Fruit fly (Drosophila melanogaster) Kc167 (cell line): ENCODE measurements around the gene CG43135.

ENCODE experiments used
- Myc ChIP-seq: fragments of >200 bp; optimal IDR thresholded peaks from 2 replicates; lab custom pipeline; 2017; ENCODE audit warnings: missing external identifiers
- Sin3A ChIP-seq: fragments of >200 bp; optimal IDR thresholded peaks from 2 replicates; lab custom pipeline; 2018; ENCODE audit warnings: missing external identifiers
- insv ChIP-seq: fragments of >200 bp; optimal IDR thresholded peaks from 3 replicates; lab custom pipeline; 2018; ENCODE audit warnings: missing external identifiers
- ttk ChIP-seq: sonication (Bioruptor generic); optimal IDR thresholded peaks from 2 replicates; lab custom pipeline; 2017; ENCODE audit warnings: missing external identifiers

- no peak for TF ChIP-seq Myc (lab: Kevin White, UChicago)
- no peak for TF ChIP-seq insv
- no peak for TF ChIP-seq ttk
- no peak for TF ChIP-seq Sin3A (lab: Kevin White, UChicago)
Observed at dm6 chrX:4240146-4240545, 8.0 kb upstream of the CG43135 start.
